Worm (Caenorhabditis elegans) whole organism, L4 larva: ENCODE measurements around the gene ceh-75.

Source experiments
- F26F4.8 ChIP-seq: fragments of 200-800 bp; sonication (Bioruptor generic); conservative IDR thresholded peaks from 2 replicates; pipeline ENCODE4 v1.3.6; 2022; ENCODE audit warnings: missing genetic modification characterization, missing compliant biosample characterization
- R02D3.7 ChIP-seq: fragments of 150-350 bp; sonication (generic microtip); optimal IDR thresholded peaks from 3 replicates; lab custom pipeline; 2014; ENCODE audit warnings: missing biosample characterization, missing genetic modification characterization
- Y105C5A.15 ChIP-seq: fragments of 200-800 bp; sonication (Bioruptor generic); IDR thresholded peaks from 2 replicates; pipeline ENCODE4 v1.3.6; 2022; ENCODE audit warnings: missing genetic modification characterization, missing compliant biosample characterization
- ZK337.2 ChIP-seq: fragments of 200-800 bp; sonication (Bioruptor generic); IDR thresholded peaks from 2 replicates; pipeline ENCODE4 v1.3.6; 2022; ENCODE audit warnings: missing genetic modification reagents, missing genetic modification characterization, missing compliant biosample characterization
- ama-1 ChIP-seq: fragments of 150-350 bp; optimal IDR thresholded peaks from 2 replicates; lab custom pipeline; 2014; ENCODE audit warnings: inconsistent platforms, mixed read lengths
- attf-4 ChIP-seq: sonication (generic microtip); optimal IDR thresholded peaks from 3 replicates; lab custom pipeline; 2017; ENCODE audit warnings: missing biosample characterization, missing genetic modification characterization
- ceh-32 ChIP-seq: sonication (generic microtip); optimal IDR thresholded peaks from 2 replicates; lab custom pipeline; 2016; ENCODE audit warnings: mild to moderate bottlenecking, missing genetic modification characterization, missing compliant biosample characterization; ENCODE audit not compliant: poor library complexity
- ctbp-1 ChIP-seq: fragments of 200-800 bp; sonication (Bioruptor generic); IDR thresholded peaks from 2 replicates; pipeline ENCODE4 v1.3.6; 2022; ENCODE audit warnings: missing genetic modification reagents, missing genetic modification characterization, missing compliant biosample characterization
- daf-12 ChIP-seq: fragments of 150-350 bp; optimal IDR thresholded peaks from 2 replicates; lab custom pipeline; 2014; ENCODE audit warnings: missing biosample characterization, missing genetic modification reagents, missing genetic modification characterization
- daf-16 ChIP-seq, 3 experiments: sonication (generic microtip); optimal IDR thresholded peaks; 2 replicates each; lab custom pipeline; 2016 to 2017; ENCODE audit warnings: missing genetic modification characterization in 3 of 3, missing genetic modification reagents in 3 of 3, mild to moderate bottlenecking in 2 of 3, missing compliant biosample characterization in 2 of 3, missing biosample characterization in 1 of 3, moderate library complexity in 1 of 3
- daf-19 ChIP-seq: fragments of 200-800 bp; sonication (Bioruptor generic); conservative IDR thresholded peaks from 2 replicates; pipeline ENCODE4 v1.3.6; 2022; ENCODE audit warnings: missing genetic modification characterization, missing compliant biosample characterization
- gei-8 ChIP-seq: fragments of 200-800 bp; sonication (Bioruptor generic); optimal IDR thresholded peaks from 2 replicates; lab custom pipeline; 2018; ENCODE audit warnings: mild to moderate bottlenecking, missing genetic modification characterization, missing compliant biosample characterization
- hif-1 ChIP-seq, 2 experiments: sonication (generic microtip); optimal IDR thresholded peaks; 2 replicates each; lab custom pipeline; 2016 to 2017; ENCODE audit warnings: missing compliant biosample characterization in 2 of 2, missing genetic modification characterization in 2 of 2, missing genetic modification reagents in 2 of 2, missing genotype in 2 of 2, mild to moderate bottlenecking in 1 of 2
- hlh-30 ChIP-seq: sonication (generic microtip); optimal IDR thresholded peaks from 2 replicates; lab custom pipeline; 2017; ENCODE audit warnings: antibody characterized with exemption, mild to moderate bottlenecking, missing genetic modification characterization, missing compliant biosample characterization; ENCODE audit not compliant: insufficient read depth
- hmg-1.1 ChIP-seq: fragments of 200-800 bp; sonication (Bioruptor generic); IDR thresholded peaks from 2 replicates; pipeline ENCODE4 v1.3.6; 2022; ENCODE audit warnings: missing genetic modification reagents, missing genetic modification characterization, missing compliant biosample characterization
- lin-13 ChIP-seq: fragments of 150-350 bp; optimal IDR thresholded peaks from 2 replicates; lab custom pipeline; 2014; ENCODE audit warnings: missing biosample characterization, missing genetic modification reagents, missing genetic modification characterization
- lir-3 ChIP-seq: sonication (generic microtip); optimal IDR thresholded peaks from 2 replicates; lab custom pipeline; 2016; ENCODE audit warnings: mild to moderate bottlenecking, missing genetic modification characterization, missing compliant biosample characterization
- lsy-2 ChIP-seq, 2 experiments: fragments of 150-350 bp in 1 of 2; sonication (generic microtip) in 1 of 2; optimal IDR thresholded peaks; 2 replicates each; lab custom pipeline; 2014 to 2017; ENCODE audit warnings: missing biosample characterization in 2 of 2, missing genetic modification characterization in 2 of 2
- mdl-1 ChIP-seq, 2 experiments: fragments of 150-350 bp in 1 of 2; sonication (generic microtip) in 1 of 2; optimal IDR thresholded peaks; 2 replicates each; lab custom pipeline; 2014 to 2017; ENCODE audit warnings: missing biosample characterization in 2 of 2, missing genetic modification characterization in 2 of 2
- mes-2 ChIP-seq: sonication (generic microtip); optimal IDR thresholded peaks from 2 replicates; lab custom pipeline; 2016; ENCODE audit warnings: missing genotype, mild to moderate bottlenecking, missing genetic modification characterization, missing compliant biosample characterization; ENCODE audit not compliant: poor library complexity, severe bottlenecking
- mxl-2 ChIP-seq: fragments of 200-800 bp; sonication (Bioruptor generic); conservative IDR thresholded peaks from 2 replicates; pipeline ENCODE4 v1.3.6; 2022; ENCODE audit warnings: missing genetic modification reagents, missing genetic modification characterization, missing compliant biosample characterization
- nhr-102 ChIP-seq: sonication (generic microtip); optimal IDR thresholded peaks from 2 replicates; lab custom pipeline; 2016; ENCODE audit warnings: mild to moderate bottlenecking, missing genetic modification characterization, moderate library complexity, missing compliant biosample characterization
- nhr-11 ChIP-seq: fragments of 150-350 bp; optimal IDR thresholded peaks from 2 replicates; lab custom pipeline; 2014; ENCODE audit warnings: missing biosample characterization, missing genetic modification characterization
- nhr-76 ChIP-seq: fragments of 150-350 bp; optimal IDR thresholded peaks from 2 replicates; lab custom pipeline; 2014; ENCODE audit warnings: missing biosample characterization, missing genetic modification characterization
- nhr-77 ChIP-seq: fragments of 150-350 bp; optimal IDR thresholded peaks from 2 replicates; lab custom pipeline; 2014; ENCODE audit warnings: missing biosample characterization, missing genetic modification characterization
- pqm-1 ChIP-seq: sonication (generic microtip); optimal IDR thresholded peaks from 2 replicates; lab custom pipeline; 2017; ENCODE audit warnings: missing biosample characterization, missing genetic modification characterization
- rbr-2 ChIP-seq: sonication (generic microtip); optimal IDR thresholded peaks from 2 replicates; lab custom pipeline; 2016; ENCODE audit warnings: missing genotype, missing genetic modification characterization, missing compliant biosample characterization
- saeg-2 ChIP-seq: fragments of 200-800 bp; sonication (Bioruptor generic); IDR thresholded peaks from 2 replicates; pipeline ENCODE4 v1.3.6; 2022; ENCODE audit warnings: missing genetic modification reagents, missing genetic modification characterization, missing compliant biosample characterization
- spr-1 ChIP-seq: sonication (generic microtip); optimal IDR thresholded peaks from 2 replicates; lab custom pipeline; 2016; ENCODE audit warnings: mild to moderate bottlenecking, missing genetic modification characterization, missing compliant biosample characterization
- tra-1 ChIP-seq: fragments of 200-800 bp; sonication (Bioruptor generic); IDR thresholded peaks from 2 replicates; pipeline ENCODE4 v1.3.6; 2022; ENCODE audit warnings: missing genetic modification reagents, missing genetic modification characterization, missing compliant biosample characterization
- unc-62 ChIP-seq, 3 experiments: fragments of 150-350 bp in 1 of 3; sonication (generic microtip); optimal IDR thresholded peaks in 2 of 3; peaks in 1 of 3; 1 replicate in 1 of 3; 2 replicates in 2 of 3; lab custom pipeline; 2014 to 2017; ENCODE audit warnings: missing biosample characterization in 3 of 3, missing genetic modification characterization in 3 of 3, missing genetic modification reagents in 3 of 3, missing genotype in 1 of 3
- ztf-7 ChIP-seq: fragments of 150-350 bp; optimal IDR thresholded peaks from 2 replicates; lab custom pipeline; 2014; ENCODE audit warnings: missing biosample characterization, missing genetic modification characterization

ceh-75 gene

DNA sequence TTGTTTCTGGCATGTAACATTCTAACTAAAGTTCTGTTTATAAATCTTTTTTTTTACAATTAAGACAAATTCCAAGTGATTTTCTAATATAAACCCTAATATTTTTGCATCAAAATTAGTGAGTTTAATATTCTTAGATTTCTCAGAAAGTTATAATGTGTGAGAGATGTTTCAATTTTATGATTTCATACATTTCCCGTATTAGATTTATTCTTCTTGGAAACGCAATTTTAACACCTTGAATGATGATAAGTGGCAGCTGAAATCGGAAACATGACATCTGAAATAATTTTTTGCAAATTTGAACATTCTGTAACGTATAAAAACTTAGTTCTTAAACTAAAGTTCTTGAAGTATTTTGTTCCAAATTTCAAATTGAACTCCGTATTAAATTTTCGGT, 20.0 kb upstream of the ceh-75 start:
- TF ChIP-seq daf-16 (GFP tag; optimal IDR thresholded peaks at IDR 0.05; lab: Kevin White, UChicago), result no peak
- no peak for TF ChIP-seq daf-16 (tag; optimal IDR thresholded peaks at IDR 0.05; lab: Kevin White, UChicago)
- peak; percentile 17 for TF ChIP-seq nhr-11 (tag; lab: Kevin White, UChicago)
- TF ChIP-seq, all 104 proteins: peak for 1

DNA sequence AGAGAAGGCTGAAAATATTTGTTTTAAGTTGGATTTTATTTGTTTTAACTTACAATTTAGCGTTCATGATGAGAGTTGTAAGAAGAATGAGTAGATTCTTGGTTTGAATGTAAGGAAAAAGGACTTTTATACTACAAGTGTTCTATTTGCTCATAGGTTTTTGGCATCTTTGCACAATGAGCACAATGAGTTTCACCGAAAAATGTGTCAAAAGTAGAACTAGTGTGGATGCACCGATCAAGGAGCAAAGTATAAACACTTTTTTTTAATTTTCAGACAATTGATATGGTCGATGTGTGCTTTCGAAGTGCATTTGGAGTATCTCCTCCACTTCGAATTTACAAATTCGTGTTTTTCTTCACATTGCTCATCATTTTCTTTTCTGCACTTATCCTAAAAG, 15.0 kb upstream of the ceh-75 start, which contains the start of gene fipr-11:
Gene fipr-11 (minus strand): TSS at position 101 of the 400 bp plus-strand sequence.
- TF ChIP-seq lir-3 (tag; lab: Kevin White, UChicago) (no peak), ctbp-1 (no peak), Y105C5A.15 (GFP tag; lab: Robert Waterston, UW) (no peak), attf-4 (tag; lab: Kevin White, UChicago) (no peak), saeg-2 (GFP tag; lab: Robert Waterston, UW) (no peak), spr-1 (tag; lab: Kevin White, UChicago) (no peak), lin-13 (GFP tag; lab: Kevin White, UChicago) (no peak), rbr-2 (tag; lab: Kevin White, UChicago) (no peak)
- TF ChIP-seq, all 104 proteins: peak for 0

- peak in 1 of 2 experiments; percentile 95 for TF ChIP-seq unc-62 (GFP tag; optimal IDR thresholded peaks at IDR 0.05 in 1 of 2; lab: Kevin White, UChicago)
- no peak for TF ChIP-seq unc-62 (tag; optimal IDR thresholded peaks at IDR 0.05; lab: Kevin White, UChicago)
- TF ChIP-seq mxl-2 (GFP tag; lab: Robert Waterston, UW), result no peak
These were observed 13.9 kb upstream of the ceh-75 start for ce11 chrV:9907205-9907604.

ce11 chrV:9909624-9910023, 11.5 kb upstream of the ceh-75 start:
- TF ChIP-seq unc-62 (GFP tag; optimal IDR thresholded peaks at IDR 0.05 in 1 of 2; lab: Kevin White, UChicago), result peak in 1 of 2 experiments; percentile 96
- no peak for TF ChIP-seq unc-62 (tag; optimal IDR thresholded peaks at IDR 0.05; lab: Kevin White, UChicago)
- no peak for TF ChIP-seq R02D3.7

DNA sequence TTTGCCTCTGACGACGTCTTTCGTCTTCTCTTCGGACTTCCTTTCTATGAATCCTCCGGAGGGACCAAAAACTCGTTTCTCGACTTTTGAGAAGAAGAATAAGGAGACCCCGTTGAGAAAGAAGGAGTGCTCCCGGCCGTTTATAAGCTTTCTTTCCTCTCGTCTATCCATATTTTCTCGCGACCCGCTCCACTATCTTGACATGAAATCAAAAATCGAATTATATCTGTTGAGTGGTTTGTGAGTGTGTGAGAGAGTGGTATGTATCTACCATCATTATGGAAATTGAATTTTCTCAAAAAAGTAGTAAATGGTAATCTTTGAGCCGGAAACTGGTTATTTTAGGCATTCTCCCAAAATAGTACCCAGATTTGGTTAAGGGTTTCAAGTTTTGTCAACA, 10.0 kb upstream of the ceh-75 start:
- TF ChIP-seq nhr-76, result no peak
- TF ChIP-seq hmg-1.1 (GFP tag; lab: Robert Waterston, UW), result no peak
- peak in 1 of 2 experiments; percentile 45 for TF ChIP-seq unc-62 (GFP tag; optimal IDR thresholded peaks at IDR 0.05 in 1 of 2; lab: Kevin White, UChicago)
- no peak for TF ChIP-seq unc-62 (tag; optimal IDR thresholded peaks at IDR 0.05; lab: Kevin White, UChicago)
- TF ChIP-seq ceh-32 (tag; lab: Kevin White, UChicago), result no peak
- TF ChIP-seq, all 104 proteins: peak for 1

- no peak for TF ChIP-seq pqm-1 (tag; lab: Kevin White, UChicago)
- no peak for TF ChIP-seq mes-2
- TF ChIP-seq hlh-30 (tag; lab: Kevin White, UChicago), result no peak
- no peak for TF ChIP-seq ZK337.2 (GFP tag; lab: Robert Waterston, UW)
- TF ChIP-seq lsy-2 (tag; optimal IDR thresholded peaks at IDR 0.05; lab: Kevin White, UChicago), result no peak
- no peak for TF ChIP-seq ztf-7
- TF ChIP-seq F26F4.8 (GFP tag; lab: Robert Waterston, UW), result no peak
These were observed 7.3 kb upstream of the ceh-75 start, which contains the start of gene fipr-10 for ce11 chrV:9913863-9914262. TSS of gene fipr-10 (plus strand) at chrV:9914163.

ce11 chrV:9915021-9915420, 6.1 kb upstream of the ceh-75 start, which contains the start of gene mec-9:
TSS of gene mec-9 (minus strand) at chrV:9915121.
- no peak for TF ChIP-seq ama-1 (lab: Kevin White, UChicago)
- no peak for TF ChIP-seq mdl-1 (tag; optimal IDR thresholded peaks at IDR 0.05; lab: Kevin White, UChicago)

DNA sequence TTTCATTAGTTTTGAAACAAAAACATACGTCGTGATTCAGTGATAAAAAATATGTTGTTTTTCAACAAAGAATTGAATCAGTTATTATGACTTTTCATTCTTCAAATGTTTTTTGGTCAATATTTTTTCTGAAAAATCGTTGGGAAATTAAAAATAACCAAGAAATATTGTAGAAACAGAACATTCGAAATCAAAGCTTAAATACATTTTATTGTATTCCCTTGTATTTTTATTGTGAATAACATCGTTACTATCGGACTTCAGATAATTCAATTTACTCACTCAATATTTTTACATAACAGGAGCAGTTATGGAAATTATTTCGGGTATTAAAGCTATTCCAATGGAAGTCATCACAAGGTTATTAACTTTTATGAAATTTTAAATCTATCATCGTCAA, 4.5 kb upstream of the ceh-75 start, which contains the start of gene C50H2.4:
Gene C50H2.4 (plus strand): TSS at position 301 of the 400 bp plus-strand sequence.
- TF ChIP-seq nhr-77 (no peak), ama-1 (lab: Kevin White, UChicago) (no peak), tra-1 (GFP tag; lab: Robert Waterston, UW) (no peak), daf-12 (no peak), nhr-102 (tag; lab: Kevin White, UChicago) (no peak), attf-4 (tag; lab: Kevin White, UChicago) (no peak), ceh-32 (tag; lab: Kevin White, UChicago) (no peak), saeg-2 (GFP tag; lab: Robert Waterston, UW) (no peak), daf-19 (GFP tag; lab: Robert Waterston, UW) (no peak), hif-1 (tag; optimal IDR thresholded peaks at IDR 0.05; lab: Kevin White, UChicago) (no peak), gei-8 (GFP tag; lab: Kevin White, UChicago) (no peak)
